Fruit fly (Drosophila melanogaster) Kc167 (cell line): ENCODE data around the gene APC4.

ENCODE experiments used
- Myc ChIP-seq: fragments of >200 bp; optimal IDR thresholded peaks from 2 replicates; lab custom pipeline; 2017; ENCODE audit warnings: missing external identifiers
- Sin3A ChIP-seq: fragments of >200 bp; optimal IDR thresholded peaks from 2 replicates; lab custom pipeline; 2018; ENCODE audit warnings: missing external identifiers
- h ChIP-seq: fragments of >200 bp; optimal IDR thresholded peaks from 3 replicates; lab custom pipeline; 2018; ENCODE audit warnings: missing external identifiers
- insv ChIP-seq: fragments of >200 bp; optimal IDR thresholded peaks from 3 replicates; lab custom pipeline; 2018; ENCODE audit warnings: missing external identifiers
- psq ChIP-seq: fragments of >200 bp; optimal IDR thresholded peaks from 2 replicates; lab custom pipeline; 2017; ENCODE audit warnings: missing external identifiers
- ttk ChIP-seq: sonication (Bioruptor generic); optimal IDR thresholded peaks from 2 replicates; lab custom pipeline; 2017; ENCODE audit warnings: missing external identifiers

dm6 chrX:9133577-9134240, 51.0 kb downstream of the APC4 start:
- TF ChIP-seq Myc (lab: Kevin White, UChicago) (no peak), insv (lab: Kevin White, UChicago) (no peak), h (lab: Kevin White, UChicago) (no peak), psq (lab: Kevin White, UChicago) (no peak), ttk (lab: Kevin White, UChicago) (no peak), Sin3A (lab: Kevin White, UChicago) (no peak)
